Fruit fly (Drosophila melanogaster): ENCODE results near the gene Qsox2.

DNA sequence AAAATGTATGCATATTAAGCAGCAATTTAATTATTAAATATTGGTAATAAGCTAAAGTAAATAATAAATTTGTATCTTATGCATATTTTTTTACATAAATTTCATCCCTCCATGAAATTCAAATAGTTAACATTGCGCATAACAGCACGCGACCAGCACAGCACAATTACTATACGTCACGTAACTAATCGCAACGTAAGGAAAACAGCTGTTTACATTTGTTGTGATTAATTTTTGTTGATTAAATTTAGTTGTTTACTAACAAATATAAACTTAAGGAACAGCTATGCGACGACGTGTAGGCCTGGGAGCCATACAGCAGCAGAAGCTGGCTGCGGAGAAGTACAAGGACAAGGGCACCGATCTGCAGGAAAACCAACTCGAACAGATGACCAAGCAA, 48.6 kb upstream of the Qsox2 start, which contains the start of gene lsn:
- TF ChIP-seq h (optimal IDR thresholded peaks at IDR 0.05) (no peak), Sin3A (optimal IDR thresholded peaks at IDR 0.05) (no peak), ttk (optimal IDR thresholded peaks at IDR 0.05) (no peak), psq (optimal IDR thresholded peaks at IDR 0.05) (no peak), Myc (optimal IDR thresholded peaks at IDR 0.05) (no peak), insv (optimal IDR thresholded peaks at IDR 0.05) (no peak)
